Worm (Caenorhabditis elegans) whole organism, L4/young adult: ENCODE data around the gene efk-1.
A peak's percentile ranks its signal among the peaks of the same experiment; 100 is the strongest.

Experiments
- W03F9.2 ChIP-seq: fragments of 150-350 bp; optimal IDR thresholded peaks from 2 replicates; lab custom pipeline; 2014; ENCODE audit warnings: missing biosample characterization, missing genetic modification characterization
- dao-5 ChIP-seq: sonication (generic microtip); optimal IDR thresholded peaks from 2 replicates; lab custom pipeline; 2016; ENCODE audit warnings: missing genotype, missing genetic modification characterization, moderate library complexity, missing compliant biosample characterization
- him-1 ChIP-seq: sonication (generic microtip); optimal IDR thresholded peaks from 2 replicates; lab custom pipeline; 2016; ENCODE audit warnings: missing genotype, missing genetic modification reagents, missing genetic modification characterization, missing compliant biosample characterization

Gene efk-1

ce11 chrIII:6165240-6165639 is 3.1 kb downstream of the efk-1 start:
- TF ChIP-seq W03F9.2 (no peak), him-1 (no peak), dao-5 (no peak)

ce11 chrIII:6164253-6164971 is 3.9 kb downstream of the efk-1 start, which contains the start of gene F42A10.9:
F42A10.9 (plus strand) TSS chrIII:6164573.
- TF ChIP-seq dao-5 (no peak), him-1 (no peak), W03F9.2 (no peak)

ce11 chrIII:6163381-6163780 is 5.0 kb downstream of the efk-1 start:
- TF ChIP-seq him-1: no peak

ce11 chrIII:6158642-6159475 is 9.5 kb downstream of the efk-1 start, which contains the start of gene nfm-1:
nfm-1 (plus strand) TSS chrIII:6159453.
- no peak for TF ChIP-seq dao-5
- peak; percentile 46 for TF ChIP-seq him-1
- peak; percentile 23 for TF ChIP-seq W03F9.2

ce11 chrIII:6157708-6158321 is 10.5 kb downstream of the efk-1 start, which contains the start of gene anmt-2:
anmt-2 (minus strand) TSS chrIII:6157758.
- no peak for TF ChIP-seq W03F9.2
- TF ChIP-seq dao-5: no peak
- no peak for TF ChIP-seq him-1

- TF ChIP-seq W03F9.2 (no peak), dao-5 (no peak), him-1 (no peak)
Observed at ce11 chrIII:6155787-6156186, 12.6 kb downstream of the efk-1 start.

- TF ChIP-seq dao-5 (no peak), W03F9.2 (no peak), him-1 (no peak)
Observed at ce11 chrIII:6154586-6154985, 13.8 kb downstream of the efk-1 start.

ce11 chrIII:6149467-6150072 is 18.8 kb downstream of the efk-1 start, which contains the start of the genes wht-7 and Y42G9A.1:
wht-7 (minus strand) TSS chrIII:6149597.
Y42G9A.1 (plus strand) TSS chrIII:6149961.
- TF ChIP-seq dao-5: no peak
- peak; percentile 27 for TF ChIP-seq W03F9.2

ce11 chrIII:6148684-6149083 is 19.7 kb downstream of the efk-1 start:
- TF ChIP-seq him-1 (no peak), dao-5 (no peak), W03F9.2 (no peak)

- no peak for TF ChIP-seq W03F9.2
- TF ChIP-seq him-1: no peak
- TF ChIP-seq dao-5: no peak
Observed at ce11 chrIII:6147903-6148302, 20.4 kb downstream of the efk-1 start, which contains the start of gene Y42G9A.2. Y42G9A.2 (plus strand) TSS chrIII:6148186.

ce11 chrIII:6146797-6147196 is 21.6 kb downstream of the efk-1 start:
- TF ChIP-seq dao-5 (no peak), W03F9.2 (no peak), him-1 (no peak)

ce11 chrIII:6145896-6146295 is 22.5 kb downstream of the efk-1 start, which contains the start of gene Y42G9A.3:
Y42G9A.3 (plus strand) TSS chrIII:6146258.
- no peak for TF ChIP-seq dao-5
- no peak for TF ChIP-seq him-1
- TF ChIP-seq W03F9.2: no peak

ce11 chrIII:6145309-6145708 is 23.0 kb downstream of the efk-1 start:
- TF ChIP-seq him-1: no peak
- no peak for TF ChIP-seq W03F9.2
- TF ChIP-seq dao-5: no peak

- TF ChIP-seq him-1: no peak
- TF ChIP-seq W03F9.2: no peak
Observed at ce11 chrIII:6144390-6144962, 23.9 kb downstream of the efk-1 start.

ce11 chrIII:6141532-6141931 is 26.8 kb downstream of the efk-1 start:
- TF ChIP-seq him-1 (peak; percentile 10), W03F9.2 (no peak)
